Fruit fly (Drosophila melanogaster): ENCODE measurements around the gene Glyp.

dm6 chr2L:2165238-2165577 is 34.6 kb downstream of the Glyp start:
- TF ChIP-seq CG8478 (optimal IDR thresholded peaks at IDR 0.05) = no peak
- TF ChIP-seq CTCF (optimal IDR thresholded peaks at IDR 0.05) = no peak

All from S2 (cell line).